Worm (Caenorhabditis elegans) whole organism, L3 larva: ENCODE results near the gene cyp-33D3.

Experiments
- R02D3.7 ChIP-seq: fragments of 150-350 bp; optimal IDR thresholded peaks from 2 replicates; lab custom pipeline; 2014; ENCODE audit warnings: missing biosample characterization, missing genetic modification characterization
- ZK546.5 ChIP-seq: sonication (generic microtip); optimal IDR thresholded peaks from 2 replicates; lab custom pipeline; 2017; ENCODE audit warnings: missing biosample characterization, missing genetic modification characterization
- aly-2 ChIP-seq: fragments of 150-350 bp; optimal IDR thresholded peaks from 2 replicates; lab custom pipeline; 2014; ENCODE audit warnings: missing biosample characterization, missing genetic modification characterization
- ama-1 ChIP-seq: fragments of 150-350 bp; optimal IDR thresholded peaks from 2 replicates; lab custom pipeline; 2018
- ceh-16 ChIP-seq: sonication (generic microtip); optimal IDR thresholded peaks from 2 replicates; lab custom pipeline; 2017; ENCODE audit warnings: missing biosample characterization, missing genetic modification characterization
- ceh-9 ChIP-seq: sonication (generic microtip); optimal IDR thresholded peaks from 2 replicates; lab custom pipeline; 2018; ENCODE audit warnings: missing biosample characterization, missing genetic modification characterization
- daf-12 ChIP-seq: fragments of 150-350 bp; optimal IDR thresholded peaks from 2 replicates; lab custom pipeline; 2014; ENCODE audit warnings: missing biosample characterization, missing genetic modification reagents, missing genetic modification characterization
- egl-27 ChIP-seq: sonication (generic microtip); optimal IDR thresholded peaks from 4 replicates; lab custom pipeline; 2017; ENCODE audit warnings: missing biosample characterization, missing genetic modification reagents, missing genetic modification characterization
- egl-5 ChIP-seq: fragments of 150-350 bp; optimal IDR thresholded peaks from 2 replicates; lab custom pipeline; 2017; ENCODE audit warnings: missing biosample characterization, missing genetic modification reagents, missing genetic modification characterization, inconsistent platforms
- elt-1 ChIP-seq: fragments of 150-350 bp; optimal IDR thresholded peaks from 2 replicates; lab custom pipeline; 2014; ENCODE audit warnings: missing biosample characterization, missing genetic modification characterization
- elt-2 ChIP-seq: sonication (generic microtip); optimal IDR thresholded peaks from 2 replicates; lab custom pipeline; 2016; ENCODE audit warnings: missing genetic modification reagents, mild to moderate bottlenecking, missing genetic modification characterization, missing compliant biosample characterization
- fkh-10 ChIP-seq: sonication (generic microtip); optimal IDR thresholded peaks from 2 replicates; lab custom pipeline; 2017; ENCODE audit warnings: missing biosample characterization, missing genetic modification reagents, missing genetic modification characterization
- fos-1 ChIP-seq: fragments of 150-350 bp; optimal IDR thresholded peaks from 2 replicates; lab custom pipeline; 2014; ENCODE audit warnings: missing biosample characterization, missing genetic modification characterization
- jun-1 ChIP-seq: fragments of 150-350 bp; optimal IDR thresholded peaks from 2 replicates; lab custom pipeline; 2014; ENCODE audit warnings: missing biosample characterization, missing genetic modification reagents, missing genetic modification characterization
- lin-15B ChIP-seq: fragments of 150-350 bp; optimal IDR thresholded peaks from 2 replicates; lab custom pipeline; 2014; ENCODE audit warnings: missing biosample characterization, missing genetic modification characterization
- lsy-12 ChIP-seq: sonication (generic microtip); optimal IDR thresholded peaks from 2 replicates; lab custom pipeline; 2016; ENCODE audit warnings: mild to moderate bottlenecking, missing genetic modification characterization, missing compliant biosample characterization
- mml-1 ChIP-seq: fragments of 150-350 bp; sonication (generic microtip); optimal IDR thresholded peaks from 3 replicates; lab custom pipeline; 2014; ENCODE audit warnings: missing biosample characterization, missing genetic modification characterization
- nfya-1 ChIP-seq: sonication (generic microtip); optimal IDR thresholded peaks from 2 replicates; lab custom pipeline; 2017; ENCODE audit warnings: missing genetic modification characterization, mild to moderate bottlenecking, missing compliant biosample characterization, antibody characterized with exemption, moderate library complexity; ENCODE audit not compliant: insufficient read depth
- nhr-11 ChIP-seq: fragments of 150-350 bp; optimal IDR thresholded peaks from 2 replicates; lab custom pipeline; 2014; ENCODE audit warnings: missing biosample characterization, missing genetic modification characterization
- nhr-23 ChIP-seq: fragments of 150-350 bp; optimal IDR thresholded peaks from 2 replicates; lab custom pipeline; 2014; ENCODE audit warnings: missing biosample characterization, missing genetic modification reagents, missing genetic modification characterization
- nhr-25 ChIP-seq: sonication (generic microtip); optimal IDR thresholded peaks from 2 replicates; lab custom pipeline; 2017; ENCODE audit warnings: missing biosample characterization, missing genetic modification characterization
- nhr-43 ChIP-seq: sonication (generic microtip); optimal IDR thresholded peaks from 2 replicates; lab custom pipeline; 2016; ENCODE audit warnings: mild to moderate bottlenecking, missing genetic modification characterization, missing compliant biosample characterization; ENCODE audit not compliant: poor library complexity, severe bottlenecking
- nhr-67 ChIP-seq: fragments of 150-350 bp; optimal IDR thresholded peaks from 2 replicates; lab custom pipeline; 2014; ENCODE audit warnings: missing biosample characterization, missing genetic modification characterization
- nhr-76 ChIP-seq: fragments of 150-350 bp; sonication (generic microtip); optimal IDR thresholded peaks from 5 replicates; lab custom pipeline; 2014; ENCODE audit warnings: missing biosample characterization, missing genetic modification characterization
- nhr-77 ChIP-seq: fragments of 150-350 bp; optimal IDR thresholded peaks from 2 replicates; lab custom pipeline; 2014; ENCODE audit warnings: missing biosample characterization, missing genetic modification characterization
- pha-4 ChIP-seq: fragments of 150-350 bp; optimal IDR thresholded peaks from 2 replicates; lab custom pipeline; 2014; ENCODE audit warnings: missing biosample characterization, missing genetic modification reagents, missing genetic modification characterization
- pqm-1 ChIP-seq: fragments of 150-350 bp; optimal IDR thresholded peaks from 2 replicates; lab custom pipeline; 2017; ENCODE audit warnings: missing biosample characterization, missing genetic modification characterization, inconsistent platforms
- sea-2 ChIP-seq: fragments of 150-350 bp; sonication (generic microtip); optimal IDR thresholded peaks from 4 replicates; lab custom pipeline; 2014; ENCODE audit warnings: missing biosample characterization, missing genetic modification reagents, missing genetic modification characterization
- skn-1 ChIP-seq: fragments of 150-350 bp; optimal IDR thresholded peaks from 2 replicates; lab custom pipeline; 2014; ENCODE audit warnings: missing biosample characterization, missing genetic modification characterization
- snpc-4 ChIP-seq: fragments of 150-350 bp; optimal IDR thresholded peaks from 2 replicates; lab custom pipeline; 2014; ENCODE audit warnings: missing biosample characterization, missing genetic modification characterization
- unc-39 ChIP-seq: sonication (generic microtip); optimal IDR thresholded peaks from 4 replicates; lab custom pipeline; 2017; ENCODE audit warnings: missing biosample characterization, missing genetic modification characterization
- unc-62 ChIP-seq: fragments of 150-350 bp; sonication (generic microtip); optimal IDR thresholded peaks from 4 replicates; lab custom pipeline; 2014; ENCODE audit warnings: missing biosample characterization, missing genetic modification reagents, missing genetic modification characterization
- ztf-11 ChIP-seq: fragments of 150-350 bp; optimal IDR thresholded peaks from 2 replicates; lab custom pipeline; 2014; ENCODE audit warnings: missing biosample characterization, missing genetic modification characterization
- ztf-4 ChIP-seq: fragments of 150-350 bp; optimal IDR thresholded peaks from 2 replicates; lab custom pipeline; 2014; ENCODE audit warnings: missing biosample characterization, missing genetic modification characterization

cyp-33D3 gene

ce11 chrV:18859121-18859520 lies 22.1 kb upstream of the cyp-33D3 start, which contains the start of gene wars-1:
wars-1 (minus strand) TSS chrV:18859221.
- TF ChIP-seq ZK546.5 (tag; lab: Kevin White, UChicago) (no peak), nfya-1 (tag; lab: Kevin White, UChicago) (no peak), skn-1 (tag; lab: Kevin White, UChicago) (no peak), fkh-10 (no peak), egl-27 (tag; lab: Kevin White, UChicago) (no peak), ceh-9 (no peak), nhr-11 (tag; lab: Kevin White, UChicago) (no peak), R02D3.7 (tag; lab: Kevin White, UChicago) (no peak), nhr-43 (tag; lab: Kevin White, UChicago) (no peak), pqm-1 (tag; lab: Kevin White, UChicago) (no peak), nhr-23 (tag; lab: Kevin White, UChicago) (no peak), egl-5 (tag; lab: Kevin White, UChicago) (no peak), pha-4 (tag; lab: Kevin White, UChicago) (no peak), nhr-77 (tag; lab: Kevin White, UChicago) (no peak), elt-1 (tag; lab: Kevin White, UChicago) (no peak), daf-12 (tag; lab: Kevin White, UChicago) (no peak)

- TF ChIP-seq mml-1 (no peak), unc-39 (tag; lab: Kevin White, UChicago) (no peak), ztf-4 (tag; lab: Kevin White, UChicago) (no peak), skn-1 (tag; lab: Kevin White, UChicago) (peak; percentile 82), elt-2 (tag; lab: Kevin White, UChicago) (peak; percentile 18)
Measured at ce11 chrV:18854788-18855187, 17.8 kb upstream of the cyp-33D3 start.

- TF ChIP-seq pqm-1 (tag; lab: Kevin White, UChicago), result no peak
- TF ChIP-seq nfya-1 (tag; lab: Kevin White, UChicago), result no peak
- no peak for TF ChIP-seq ceh-9
- TF ChIP-seq ztf-11 (tag; lab: Kevin White, UChicago), result no peak
- TF ChIP-seq nhr-67 (tag; lab: Kevin White, UChicago), result no peak
- TF ChIP-seq nhr-11 (tag; lab: Kevin White, UChicago), result no peak
- no peak for TF ChIP-seq fos-1 (tag; lab: Kevin White, UChicago)
- no peak for TF ChIP-seq nhr-76 (tag; lab: Kevin White, UChicago)
- TF ChIP-seq skn-1 (tag; lab: Kevin White, UChicago), result no peak
- no peak for TF ChIP-seq sea-2
- no peak for TF ChIP-seq fkh-10
- TF ChIP-seq ZK546.5 (tag; lab: Kevin White, UChicago), result no peak
- no peak for TF ChIP-seq pha-4 (tag; lab: Kevin White, UChicago)
- TF ChIP-seq jun-1 (tag; lab: Kevin White, UChicago), result no peak
- no peak for TF ChIP-seq unc-39 (tag; lab: Kevin White, UChicago)
- no peak for TF ChIP-seq lsy-12
- no peak for TF ChIP-seq nhr-25
- TF ChIP-seq ama-1 (lab: Kevin White, UChicago), result no peak
- TF ChIP-seq nhr-43 (tag; lab: Kevin White, UChicago), result no peak
Measured at ce11 chrV:18848578-18848977, 11.6 kb upstream of the cyp-33D3 start.

- TF ChIP-seq nfya-1 (tag; lab: Kevin White, UChicago) (no peak), lin-15B (tag; lab: Kevin White, UChicago) (no peak), ceh-16 (tag; lab: Kevin White, UChicago) (no peak), daf-12 (tag; lab: Kevin White, UChicago) (no peak), nhr-67 (tag; lab: Kevin White, UChicago) (no peak), aly-2 (no peak), egl-27 (tag; lab: Kevin White, UChicago) (no peak), sea-2 (no peak), unc-62 (GFP tag; lab: Kevin White, UChicago) (no peak), pha-4 (tag; lab: Kevin White, UChicago) (no peak), snpc-4 (tag; lab: Kevin White, UChicago) (no peak), nhr-11 (tag; lab: Kevin White, UChicago) (no peak), ama-1 (lab: Kevin White, UChicago) (no peak), fkh-10 (no peak)
- TF ChIP-seq, all 47 proteins: peak for 0
Measured at ce11 chrV:18846480-18846879, 9.5 kb upstream of the cyp-33D3 start, which contains the start of gene nhr-230. nhr-230 (plus strand) TSS chrV:18846780.
